Fruit fly (Drosophila melanogaster): ENCODE measurements around the gene CG14106.
A peak's percentile ranks its signal among the peaks of the same experiment; 100 is the strongest.

Gene CG14106

DNA sequence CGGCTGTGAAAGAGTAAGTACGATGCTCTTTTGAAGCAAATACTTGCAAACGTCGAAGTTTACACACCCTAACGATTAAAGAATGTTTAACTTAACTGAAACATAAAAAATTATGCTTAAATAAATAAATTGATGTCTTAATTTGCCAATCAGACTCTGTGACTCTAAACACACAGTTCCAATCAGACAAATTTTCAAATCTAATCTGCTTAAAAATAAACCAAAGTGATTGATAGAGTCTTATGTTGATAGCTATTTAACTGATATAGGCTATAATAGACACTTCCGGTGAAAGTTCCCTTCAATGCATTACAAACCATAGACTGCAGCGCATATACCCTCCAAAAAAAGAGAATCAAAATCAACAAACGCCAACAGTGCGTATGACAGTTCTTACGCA, 26.1 kb upstream of the CG14106 start (continued):
- TF ChIP-seq ems (GFP tag; optimal IDR thresholded peaks at IDR 0.05) (no peak), CG4404 (GFP tag; IDR thresholded peaks at IDR 0.05) (no peak), grau (tag; optimal IDR thresholded peaks at IDR 0.05) (peak; percentile 5), CG9797 (GFP tag; optimal IDR thresholded peaks at IDR 0.05) (no peak), zf30C (GFP tag; optimal IDR thresholded peaks at IDR 0.05) (no peak), pb (GFP tag; optimal IDR thresholded peaks at IDR 0.05) (no peak), Sox102F (GFP tag; optimal IDR thresholded peaks at IDR 0.05) (peak; percentile 34), CG4328 (GFP tag; optimal IDR thresholded peaks at IDR 0.05) (no peak), mld (GFP tag; IDR thresholded peaks at IDR 0.05; ENCODE audit: partially characterized antibody) (no peak), ftz-f1 (GFP tag; optimal IDR thresholded peaks at IDR 0.05) (no peak), hth (optimal IDR thresholded peaks at IDR 0.05) (no peak), CG3847 (GFP tag; IDR thresholded peaks at IDR 0.05) (no peak), CG18599 (GFP tag; optimal IDR thresholded peaks at IDR 0.05) (peak; percentile 15), D19A (tag; optimal IDR thresholded peaks at IDR 0.05) (peak; percentile 81), Dad (GFP tag; optimal IDR thresholded peaks at IDR 0.05) (no peak), stwl (tag; optimal IDR thresholded peaks at IDR 0.05) (no peak), Xrp1 (GFP tag; IDR thresholded peaks at IDR 0.05) (no peak), NC2α (GFP tag; optimal IDR thresholded peaks at IDR 0.05) (no peak), pnt (GFP tag; optimal IDR thresholded peaks at IDR 0.05) (no peak), CG10654 (GFP tag; optimal IDR thresholded peaks at IDR 0.05) (no peak), CG10431 (GFP tag; optimal IDR thresholded peaks at IDR 0.05) (no peak), gsb (GFP tag; IDR thresholded peaks at IDR 0.05) (no peak), CG2678 (tag; optimal IDR thresholded peaks at IDR 0.05) (peak; percentile 38), CG8924 (tag; optimal IDR thresholded peaks at IDR 0.05) (no peak), CG12391 (tag; optimal IDR thresholded peaks at IDR 0.05) (no peak), Oli (tag; optimal IDR thresholded peaks at IDR 0.05) (peak; percentile 22), Ada2b (GFP tag; IDR thresholded peaks at IDR 0.05) (no peak; the same call in 1 of the 2 replicates), ham (GFP tag; IDR thresholded peaks at IDR 0.05) (no peak), hkb (optimal IDR thresholded peaks at IDR 0.05) (no peak), hkb (GFP tag; IDR thresholded peaks at IDR 0.05) (0 out of 2 replicates have a peak, but pooled peaks have one; percentile 20), run (tag; optimal IDR thresholded peaks at IDR 0.05) (no peak), Med (GFP tag) (peak; percentile 70), Pdp1 (GFP tag; optimal IDR thresholded peaks at IDR 0.05) (peak in 1 of 2 experiments; percentile 81), emc (GFP tag; optimal IDR thresholded peaks at IDR 0.05) (no peak), CoRest (tag; optimal IDR thresholded peaks at IDR 0.05) (peak; percentile 6), Usf (GFP tag; optimal IDR thresholded peaks at IDR 0.05) (no peak), CG12659 (GFP tag; optimal IDR thresholded peaks at IDR 0.05) (no peak), CG4424 (GFP tag; optimal IDR thresholded peaks at IDR 0.05) (peak; percentile 0), gcm (GFP tag; optimal IDR thresholded peaks at IDR 0.05) (no peak), da (GFP tag; optimal IDR thresholded peaks at IDR 0.05) (no peak), Dfd (GFP tag; optimal IDR thresholded peaks at IDR 0.05) (no peak), Stat92E (GFP tag; optimal IDR thresholded peaks at IDR 0.05) (no peak), mirr (GFP tag; optimal IDR thresholded peaks at IDR 0.05) (no peak), schlank (tag; optimal IDR thresholded peaks at IDR 0.05) (no peak), BEAF-32 (GFP tag; optimal IDR thresholded peaks at IDR 0.05) (no peak), CG15269 (tag; optimal IDR thresholded peaks at IDR 0.05) (peak; percentile 31), tx (GFP tag; optimal IDR thresholded peaks at IDR 0.05) (no peak), nerfin-2 (GFP tag; IDR thresholded peaks at IDR 0.05; ENCODE audit: partially characterized antibody) (no peak), esg (GFP tag; conservative IDR thresholded peaks at IDR 0.05) (no peak), CG32767 (GFP tag; IDR thresholded peaks at IDR 0.05) (no peak), YL-1 (GFP tag; optimal IDR thresholded peaks at IDR 0.05) (no peak), ewg (GFP tag; optimal IDR thresholded peaks at IDR 0.05) (no peak)
